Fruit fly (Drosophila melanogaster): ENCODE measurements around the gene Chd1.

The Chd1 gene

DNA sequence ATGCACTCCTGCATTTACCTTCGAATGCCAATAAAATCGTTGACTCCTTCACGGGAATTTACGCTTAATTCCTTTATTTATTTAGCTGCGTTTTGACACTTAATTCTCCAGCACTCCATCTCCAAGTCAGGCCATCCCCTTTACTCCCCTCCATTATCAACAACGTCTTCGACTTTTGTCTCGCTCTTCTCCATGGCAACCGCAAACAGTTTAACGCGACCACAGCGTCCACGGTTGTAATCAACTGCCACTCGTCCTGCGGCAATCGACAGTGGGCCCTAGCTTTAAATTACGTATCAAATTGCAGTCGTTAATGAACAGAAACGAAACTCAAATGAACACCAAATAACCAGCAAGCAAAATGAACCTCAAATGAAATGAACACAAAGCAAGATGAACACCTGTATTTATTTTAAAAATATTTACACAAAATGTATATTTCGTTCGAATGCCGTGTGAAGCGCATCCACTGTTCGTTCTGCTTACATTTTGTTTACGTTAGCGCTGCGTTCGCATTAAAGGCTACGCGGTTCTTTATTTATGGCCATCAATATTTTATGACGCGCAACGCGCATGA is 55.9 kb downstream of the Chd1 start (continued):
- TF ChIP-seq CG10669 (GFP tag; optimal IDR thresholded peaks at IDR 0.05) = peak; percentile 82
- 0 out of 2 replicates have a peak, but pooled peaks have one; percentile 8 for TF ChIP-seq CG11294 (GFP tag; IDR thresholded peaks at IDR 0.05)
- peak; percentile 27 to 64 for TF ChIP-seq salr (GFP tag; optimal IDR thresholded peaks at IDR 0.05)
- TF ChIP-seq CG3032 (tag; optimal IDR thresholded peaks at IDR 0.05) = peak; percentile 75
- peak; percentile 31 for TF ChIP-seq cyc (GFP tag; optimal IDR thresholded peaks at IDR 0.05)
- TF ChIP-seq CG6163 (GFP tag; IDR thresholded peaks at IDR 0.05) = peak; percentile 59; the same call in 1 of the 3 replicates
- peak; percentile 81 for TF ChIP-seq CG1621 (tag; optimal IDR thresholded peaks at IDR 0.05)
- TF ChIP-seq Lpt (GFP tag; optimal IDR thresholded peaks at IDR 0.05) = no peak
- TF ChIP-seq Hr4 (GFP tag; optimal IDR thresholded peaks at IDR 0.05) = no peak
- no peak for TF ChIP-seq fd85E (GFP tag; optimal IDR thresholded peaks at IDR 0.05)
- peak; percentile 50 for TF ChIP-seq CG6792 (GFP tag; optimal IDR thresholded peaks at IDR 0.05)
- peak; percentile 10 for TF ChIP-seq Blimp-1 (GFP tag; optimal IDR thresholded peaks at IDR 0.05)
- TF ChIP-seq Eip93F (GFP tag; optimal IDR thresholded peaks at IDR 0.05) = no peak
- peak; percentile 52 for TF ChIP-seq Hr39 (GFP tag; optimal IDR thresholded peaks at IDR 0.05)
- peak; percentile 73 for TF ChIP-seq fd59A (GFP tag; optimal IDR thresholded peaks at IDR 0.05)
- TF ChIP-seq CG32006 (GFP tag; optimal IDR thresholded peaks at IDR 0.05) = peak; percentile 70
- peak; percentile 77 to 85 for TF ChIP-seq ss (GFP tag; optimal IDR thresholded peaks at IDR 0.05)

DNA sequence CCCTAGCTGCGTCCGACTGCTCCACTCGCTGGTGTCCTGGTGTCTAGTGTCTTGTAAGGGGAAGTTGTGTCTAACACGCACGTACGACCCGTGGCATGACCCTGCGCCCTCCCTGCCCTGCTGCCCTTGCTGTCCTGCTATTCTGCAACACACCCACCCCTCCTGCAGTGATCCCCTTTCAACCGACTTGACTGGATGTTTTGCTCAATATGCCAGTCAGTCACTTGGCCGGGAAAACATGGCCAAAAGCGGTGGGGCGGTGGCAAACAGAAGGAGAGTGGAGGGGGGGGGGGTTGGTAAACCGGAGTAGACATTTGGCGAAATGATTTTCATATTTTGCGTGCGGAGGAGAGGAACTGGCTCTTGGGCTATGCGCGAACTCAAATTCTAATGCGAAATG is 56.9 kb downstream of the Chd1 start:
- TF ChIP-seq achi (GFP tag; optimal IDR thresholded peaks at IDR 0.05) = no peak
- TF ChIP-seq Eip78C (GFP tag) = no peak
- no peak for TF ChIP-seq ss (GFP tag; optimal IDR thresholded peaks at IDR 0.05)
- no peak for TF ChIP-seq CG11762 (GFP tag; optimal IDR thresholded peaks at IDR 0.05; ENCODE audit: insufficient read depth)
- TF ChIP-seq Lpt (GFP tag; optimal IDR thresholded peaks at IDR 0.05) = no peak
- no peak for TF ChIP-seq CG3032 (tag; optimal IDR thresholded peaks at IDR 0.05)
- TF ChIP-seq CG32006 (GFP tag; optimal IDR thresholded peaks at IDR 0.05) = no peak
- TF ChIP-seq dac (GFP tag; optimal IDR thresholded peaks at IDR 0.05) = no peak
- TF ChIP-seq fd59A (GFP tag; optimal IDR thresholded peaks at IDR 0.05) = no peak

Data from whole organism, prepupa.